Worm (Caenorhabditis elegans): ENCODE measurements around the gene C09F9.2.
A peak's percentile ranks its signal among the peaks of the same experiment; 100 is the strongest.

Gene C09F9.2

ce11 chrII:14668608-14669007 is 36.7 kb upstream of the C09F9.2 start:
- no peak for TF ChIP-seq ama-1 (optimal IDR thresholded peaks at IDR 0.05)
- TF ChIP-seq lin-11 (tag; optimal IDR thresholded peaks at IDR 0.05) = no peak
- TF ChIP-seq zip-5 (tag; optimal IDR thresholded peaks at IDR 0.05) = no peak
- no peak for TF ChIP-seq npax-4 (tag; optimal IDR thresholded peaks at IDR 0.05)
- no peak for TF ChIP-seq pros-1 (tag; optimal IDR thresholded peaks at IDR 0.05)

ce11 chrII:14670175-14670574 is 35.1 kb upstream of the C09F9.2 start:
- TF ChIP-seq ceh-18 (tag; optimal IDR thresholded peaks at IDR 0.05) (peak; percentile 1), ceh-22 (tag; optimal IDR thresholded peaks at IDR 0.05) (no peak)

- no peak for TF ChIP-seq odd-2 (tag; optimal IDR thresholded peaks at IDR 0.05)
- no peak for TF ChIP-seq ceh-18 (tag; optimal IDR thresholded peaks at IDR 0.05)
- TF ChIP-seq hlh-13 (GFP tag; optimal IDR thresholded peaks at IDR 0.05) = no peak
- TF ChIP-seq Y22D7AL.16 (tag; optimal IDR thresholded peaks at IDR 0.05) = no peak
- no peak for TF ChIP-seq lin-11 (tag; optimal IDR thresholded peaks at IDR 0.05)
- no peak for TF ChIP-seq C08G9.2 (tag; optimal IDR thresholded peaks at IDR 0.05)
- no peak for TF ChIP-seq nhr-232 (tag; optimal IDR thresholded peaks at IDR 0.05)
- no peak for TF ChIP-seq mec-3 (tag; optimal IDR thresholded peaks at IDR 0.05; ENCODE audit: borderline replicate concordance)
- TF ChIP-seq ceh-31 (tag; optimal IDR thresholded peaks at IDR 0.05) = no peak
- TF ChIP-seq elt-4 (tag; optimal IDR thresholded peaks at IDR 0.05) = no peak
- TF ChIP-seq pqm-1 (tag; optimal IDR thresholded peaks at IDR 0.05) = no peak
- TF ChIP-seq pha-4 (tag; optimal IDR thresholded peaks at IDR 0.05) = no peak
- no peak for TF ChIP-seq ceh-9 (tag; optimal IDR thresholded peaks at IDR 0.05)
Measured at ce11 chrII:14672095-14672494, 33.2 kb upstream of the C09F9.2 start.

- TF ChIP-seq pros-1 (tag; optimal IDR thresholded peaks at IDR 0.05) (no peak), ets-4 (tag; optimal IDR thresholded peaks at IDR 0.05) (no peak), che-1 (tag; optimal IDR thresholded peaks at IDR 0.05) (no peak), elt-2 (tag; optimal IDR thresholded peaks at IDR 0.05) (no peak), dmd-4 (tag; optimal IDR thresholded peaks at IDR 0.05; ENCODE audit: borderline replicate concordance) (no peak), hlh-30 (tag; optimal IDR thresholded peaks at IDR 0.05; ENCODE audit: insufficient read depth) (no peak), ztf-16 (tag; optimal IDR thresholded peaks at IDR 0.05) (no peak), unc-3 (GFP tag; conservative IDR thresholded peaks at IDR 0.05) (no peak), unc-3 (tag; optimal IDR thresholded peaks at IDR 0.05) (no peak), ceh-19 (GFP tag; optimal IDR thresholded peaks at IDR 0.05) (no peak)
Measured at ce11 chrII:14673636-14674035, 31.7 kb upstream of the C09F9.2 start.

- TF ChIP-seq ref-2 (tag; optimal IDR thresholded peaks at IDR 0.05) = peak; percentile 11
- TF ChIP-seq fkh-10 (GFP tag; optimal IDR thresholded peaks at IDR 0.05) = no peak
Measured at ce11 chrII:14678157-14678556, 27.2 kb upstream of the C09F9.2 start, which contains the start of gene hhat-1. Gene hhat-1, plus strand, starts transcription at chrII:14678457.

- no peak for TF ChIP-seq ceh-18 (tag; optimal IDR thresholded peaks at IDR 0.05)
- no peak for TF ChIP-seq mec-3 (tag; optimal IDR thresholded peaks at IDR 0.05; ENCODE audit: borderline replicate concordance)
- no peak for TF ChIP-seq K09A11.1 (tag; optimal IDR thresholded peaks at IDR 0.05; ENCODE audit: insufficient read depth)
- TF ChIP-seq che-1 (tag; optimal IDR thresholded peaks at IDR 0.05) = no peak
- TF ChIP-seq ceh-22 (tag; optimal IDR thresholded peaks at IDR 0.05) = no peak
- TF ChIP-seq dve-1 (tag; optimal IDR thresholded peaks at IDR 0.05) = no peak
Measured at ce11 chrII:14683646-14684045, 21.7 kb upstream of the C09F9.2 start.

- TF ChIP-seq sox-2 (GFP tag; IDR thresholded peaks at IDR 0.05) (no peak), ceh-22 (tag; optimal IDR thresholded peaks at IDR 0.05) (no peak), nfya-1 (tag; optimal IDR thresholded peaks at IDR 0.05) (no peak), tbx-7 (tag; optimal IDR thresholded peaks at IDR 0.05) (no peak), C08G9.2 (tag; optimal IDR thresholded peaks at IDR 0.05) (no peak)
Measured at ce11 chrII:14684377-14684776, 20.9 kb upstream of the C09F9.2 start, which contains the start of gene unc-52. Gene unc-52, minus strand, starts transcription at chrII:14684456.

Data from whole organism, late embryonic.